Worm (Caenorhabditis elegans): ENCODE measurements around the gene ints-2.
"Not testable (repeated sequence)": the region's sequence is repeated elsewhere in the genome, so short reads cannot be mapped to it uniquely, and the experiment has no call there.

DNA sequence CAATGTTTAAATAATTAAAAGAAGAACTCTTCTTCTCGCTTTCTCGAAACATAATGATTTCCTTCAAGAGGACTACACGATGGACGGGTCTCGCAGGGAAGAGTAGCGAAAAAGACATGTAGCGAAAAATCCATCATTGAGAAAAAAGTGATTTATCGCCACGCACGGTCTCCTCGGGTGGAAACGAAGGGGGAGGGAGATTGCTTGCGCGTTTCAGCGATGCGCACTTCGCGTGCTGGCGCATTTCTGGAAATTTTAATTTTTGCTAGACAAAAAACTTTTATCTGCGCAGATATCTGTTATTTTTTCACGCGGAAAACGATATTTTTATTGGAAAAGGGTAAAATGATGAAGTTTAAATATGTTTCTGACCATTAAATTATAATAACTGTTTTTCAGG, 18.3 kb downstream of the ints-2 start:
- TF ChIP-seq fos-1 (tag; optimal IDR thresholded peaks at IDR 0.05); F44E2.7 (GFP tag; IDR thresholded peaks at IDR 0.05); ces-1 (GFP tag; optimal IDR thresholded peaks at IDR 0.05); lsy-2 (tag; optimal IDR thresholded peaks at IDR 0.05); ceh-62 (tag; optimal IDR thresholded peaks at IDR 0.05); nhr-25 (tag; optimal IDR thresholded peaks at IDR 0.05; ENCODE audit: borderline replicate concordance, insufficient read depth); zfp-3 (GFP tag; conservative IDR thresholded peaks at IDR 0.05); pqm-1 (tag; optimal IDR thresholded peaks at IDR 0.05); unc-39 (tag; optimal IDR thresholded peaks at IDR 0.05); Y5F2A.4 (GFP tag; optimal IDR thresholded peaks at IDR 0.05); lin-15B (tag; optimal IDR thresholded peaks at IDR 0.05); vab-7 (GFP tag; IDR thresholded peaks at IDR 0.05): not testable (repeated sequence)
- peak; percentile 20; the same call in 1 of the 2 replicates for TF ChIP-seq set-16 (GFP tag; IDR thresholded peaks at IDR 0.05)
- peak; percentile 69 for TF ChIP-seq lin-38 (GFP tag; IDR thresholded peaks at IDR 0.05)

Measured in whole organism, L4 larva.